Worm (Caenorhabditis elegans) whole organism, early embryonic: ENCODE measurements around the gene R08C7.1.

Experiments
- B0310.2 ChIP-seq: sonication (generic microtip); optimal IDR thresholded peaks from 2 replicates; lab custom pipeline; 2016; ENCODE audit warnings: mild to moderate bottlenecking, missing genetic modification characterization, missing compliant biosample characterization
- F13C5.2 ChIP-seq: sonication (generic microtip); optimal IDR thresholded peaks from 2 replicates; lab custom pipeline; 2017; ENCODE audit warnings: mild to moderate bottlenecking, missing genetic modification characterization, inconsistent platforms, missing compliant biosample characterization
- aly-1 ChIP-seq: sonication (generic microtip); optimal IDR thresholded peaks from 2 replicates; lab custom pipeline; 2016; ENCODE audit warnings: missing genetic modification characterization, missing compliant biosample characterization
- ama-1 ChIP-seq: fragments of 150-350 bp; optimal IDR thresholded peaks from 2 replicates; lab custom pipeline; 2014
- ceh-13 ChIP-seq: fragments of 200-800 bp; sonication (Bioruptor generic); optimal IDR thresholded peaks from 2 replicates; lab custom pipeline; 2018; ENCODE audit warnings: mild to moderate bottlenecking, missing genetic modification characterization, missing compliant biosample characterization
- ceh-36 ChIP-seq: sonication (generic microtip); optimal IDR thresholded peaks from 2 replicates; lab custom pipeline; 2016; ENCODE audit warnings: missing genetic modification characterization, inconsistent platforms, missing compliant biosample characterization
- ets-7 ChIP-seq: sonication (generic microtip); optimal IDR thresholded peaks from 2 replicates; lab custom pipeline; 2016; ENCODE audit warnings: missing genotype, missing genetic modification characterization, missing compliant biosample characterization
- flt-1 ChIP-seq: fragments of 200-800 bp; sonication (Bioruptor generic); IDR thresholded peaks from 2 replicates; pipeline ENCODE4 v1.3.6; 2022; ENCODE audit warnings: missing genetic modification characterization, missing compliant biosample characterization
- hmbx-1 ChIP-seq: sonication (generic microtip); optimal IDR thresholded peaks from 2 replicates; lab custom pipeline; 2016; ENCODE audit warnings: mild to moderate bottlenecking, missing genetic modification characterization, missing compliant biosample characterization
- hmg-4 ChIP-seq: fragments of 200-800 bp; sonication (Bioruptor generic); optimal IDR thresholded peaks from 2 replicates; lab custom pipeline; 2018; ENCODE audit warnings: mild to moderate bottlenecking, missing genetic modification characterization, missing compliant biosample characterization
- hnd-1 ChIP-seq: sonication (generic microtip); optimal IDR thresholded peaks from 2 replicates; lab custom pipeline; 2016; ENCODE audit warnings: missing genetic modification characterization, missing compliant biosample characterization
- pes-1 ChIP-seq: fragments of 200-800 bp; sonication (Bioruptor generic); IDR thresholded peaks from 2 replicates; pipeline ENCODE4 v1.3.6; 2022; ENCODE audit warnings: missing genetic modification reagents, missing genetic modification characterization, missing compliant biosample characterization
- scrt-1 ChIP-seq: fragments of 200-800 bp; sonication (Bioruptor generic); IDR thresholded peaks from 2 replicates; pipeline ENCODE4 v1.3.6; 2022; ENCODE audit warnings: missing genetic modification characterization, missing compliant biosample characterization
- sea-1 ChIP-seq: fragments of 200-800 bp; sonication (Bioruptor generic); conservative IDR thresholded peaks from 2 replicates; pipeline ENCODE4 v1.3.6; 2022; ENCODE audit warnings: missing genetic modification characterization, missing compliant biosample characterization
- tbx-11 ChIP-seq: fragments of 200-800 bp; sonication (Bioruptor generic); IDR thresholded peaks from 2 replicates; pipeline ENCODE4 v1.3.6; 2022; ENCODE audit warnings: missing genetic modification characterization, missing compliant biosample characterization
- tbx-37 ChIP-seq: fragments of 200-800 bp; sonication (Bioruptor generic); conservative IDR thresholded peaks from 2 replicates; pipeline ENCODE4 v1.3.6; 2022; ENCODE audit warnings: missing genetic modification reagents, missing genetic modification characterization, missing compliant biosample characterization
- tra-4 ChIP-seq: sonication (generic microtip); optimal IDR thresholded peaks from 2 replicates; lab custom pipeline; 2017; ENCODE audit warnings: missing genetic modification characterization, missing compliant biosample characterization

R08C7.1 gene

DNA sequence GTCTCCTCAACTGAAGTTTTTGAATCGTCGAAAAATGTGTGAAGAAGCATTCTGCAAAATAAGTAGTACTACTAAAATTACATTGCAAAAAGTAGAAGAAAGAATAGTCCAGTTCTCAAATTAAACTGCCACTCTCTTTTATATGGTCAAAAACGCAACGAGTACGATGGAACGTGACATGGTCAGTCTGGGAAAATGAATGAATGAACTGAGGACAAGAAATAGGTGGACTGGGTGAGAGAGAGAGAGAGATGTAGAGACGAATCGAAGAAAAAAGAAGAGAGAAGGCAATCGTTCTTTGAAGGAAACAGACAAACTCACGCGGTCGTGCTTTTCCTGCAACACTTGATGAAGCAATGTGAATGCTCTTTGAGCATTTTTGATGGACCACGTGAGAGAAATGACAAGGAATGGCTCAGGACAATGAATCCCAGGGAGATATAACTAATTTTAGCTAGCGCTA lies 25.4 kb downstream of the R08C7.1 start, which contains the start of gene M01H9.3:
M01H9.3 (minus strand) TSS at position 51 of the 463 bp plus-strand sequence.
- TF ChIP-seq sea-1 (no peak), tra-4 (tag; lab: Kevin White, UChicago) (no peak), scrt-1 (GFP tag; lab: Robert Waterston, UW) (no peak), aly-1 (tag; lab: Kevin White, UChicago) (no peak), tbx-11 (no peak), ama-1 (lab: Kevin White, UChicago) (no peak), ets-7 (tag; lab: Kevin White, UChicago) (no peak), ceh-13 (no peak)

DNA sequence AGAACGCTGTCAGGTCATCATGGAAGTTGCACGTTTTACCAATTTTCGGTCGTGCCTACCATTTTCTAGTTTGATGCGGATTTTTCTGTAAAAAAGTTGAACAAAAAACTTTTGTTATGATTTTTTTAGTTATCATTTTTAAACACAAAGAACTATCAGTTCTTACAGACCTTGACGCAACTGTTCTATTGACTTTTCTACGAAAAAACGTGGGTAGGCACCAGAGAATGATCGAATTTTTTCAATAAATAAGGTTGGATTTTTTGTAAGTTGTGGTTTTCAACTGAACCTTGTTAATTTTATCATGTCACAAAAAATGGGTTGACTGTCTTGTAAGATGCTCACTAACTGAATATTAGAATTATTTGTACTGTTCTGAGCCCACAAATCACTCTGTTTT lies 26.9 kb downstream of the R08C7.1 start:
- no peak for TF ChIP-seq ama-1 (lab: Kevin White, UChicago)
- TF ChIP-seq tbx-11 = no peak
- TF ChIP-seq hnd-1 (tag; lab: Kevin White, UChicago) = no peak
- TF ChIP-seq tbx-37 (GFP tag; lab: Robert Waterston, UW) = no peak

DNA sequence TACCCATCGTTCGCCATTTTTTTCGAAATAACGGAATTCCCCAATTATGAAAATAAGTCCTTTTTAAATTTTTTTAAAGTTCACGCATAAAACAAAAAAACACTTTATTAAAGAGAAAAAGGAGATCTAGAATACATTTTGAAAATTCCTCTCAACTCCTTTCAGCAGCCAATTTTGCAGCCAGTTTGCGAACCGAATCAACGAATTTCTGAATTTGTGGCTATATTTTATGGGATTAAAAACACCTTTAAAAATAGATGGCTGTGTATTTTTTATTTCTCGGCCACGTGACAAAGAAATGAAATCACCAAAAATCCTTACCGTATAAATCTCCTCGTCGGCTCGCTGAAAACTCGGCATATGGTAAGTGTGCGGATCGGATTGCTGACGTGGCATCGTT lies 28.4 kb downstream of the R08C7.1 start, which contains the start of gene M01H9.10:
M01H9.10 (minus strand) TSS at position 101 of the 400 bp plus-strand sequence.
- no peak for TF ChIP-seq ceh-36 (tag; lab: Kevin White, UChicago)
- TF ChIP-seq ets-7 (tag; lab: Kevin White, UChicago) = no peak
- TF ChIP-seq tra-4 (tag; lab: Kevin White, UChicago) = no peak
- no peak for TF ChIP-seq scrt-1 (GFP tag; lab: Robert Waterston, UW)
- TF ChIP-seq F13C5.2 (tag; lab: Kevin White, UChicago) = no peak
- no peak for TF ChIP-seq ceh-13
- TF ChIP-seq hmg-4 = no peak
- TF ChIP-seq pes-1 (GFP tag; lab: Robert Waterston, UW) = no peak
- TF ChIP-seq aly-1 (tag; lab: Kevin White, UChicago) = no peak
- no peak for TF ChIP-seq flt-1 (GFP tag; lab: Robert Waterston, UW)
- no peak for TF ChIP-seq hmbx-1
- no peak for TF ChIP-seq hnd-1 (tag; lab: Kevin White, UChicago)
- TF ChIP-seq ama-1 (lab: Kevin White, UChicago) = no peak
- TF ChIP-seq tbx-11 = no peak
- TF ChIP-seq tbx-37 (GFP tag; lab: Robert Waterston, UW) = no peak
- TF ChIP-seq B0310.2 = no peak

DNA sequence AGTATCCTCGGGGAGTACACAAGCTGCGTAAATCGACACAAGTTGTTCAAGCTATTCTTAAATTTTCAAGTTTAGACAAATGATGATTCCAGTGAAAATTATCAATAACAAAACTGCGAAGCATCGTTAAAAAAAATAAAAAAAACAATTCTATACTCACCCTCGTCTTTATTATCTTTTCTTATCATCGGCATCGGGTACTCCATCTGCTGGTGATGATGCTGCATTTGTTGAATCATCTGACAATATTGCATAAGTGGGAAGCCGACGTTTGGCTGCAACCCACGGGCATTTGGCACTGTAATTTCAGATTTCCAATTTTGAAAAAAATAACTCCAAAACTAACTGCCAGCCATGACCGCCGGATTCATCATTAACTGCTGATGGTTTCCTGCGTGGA lies 29.6 kb downstream of the R08C7.1 start:
- TF ChIP-seq F13C5.2 (tag; lab: Kevin White, UChicago) = no peak

DNA sequence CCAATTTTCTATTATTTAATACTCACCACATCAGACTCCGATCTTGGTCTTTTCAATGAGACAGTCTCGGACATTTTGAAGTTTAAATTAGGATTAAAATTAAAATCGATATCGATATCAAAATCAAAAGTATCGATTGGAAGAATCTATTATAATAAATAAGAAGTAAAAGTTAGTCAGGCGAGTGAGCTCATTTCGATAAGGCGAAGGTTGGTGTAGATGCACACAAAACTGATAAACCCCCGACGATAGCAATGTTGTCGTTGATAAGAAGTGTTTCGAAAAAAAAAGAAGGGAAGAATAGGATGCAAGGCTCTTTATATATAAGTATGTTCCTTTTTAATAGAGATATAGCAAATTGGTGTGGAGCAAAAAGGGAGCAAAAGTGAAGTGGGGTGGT lies 30.9 kb downstream of the R08C7.1 start, which contains the start of gene M01H9.4:
M01H9.4 (minus strand) TSS at position 379 of the 400 bp plus-strand sequence.
- TF ChIP-seq ama-1 (lab: Kevin White, UChicago) = no peak
- TF ChIP-seq sea-1 = no peak
- TF ChIP-seq aly-1 (tag; lab: Kevin White, UChicago) = no peak

DNA sequence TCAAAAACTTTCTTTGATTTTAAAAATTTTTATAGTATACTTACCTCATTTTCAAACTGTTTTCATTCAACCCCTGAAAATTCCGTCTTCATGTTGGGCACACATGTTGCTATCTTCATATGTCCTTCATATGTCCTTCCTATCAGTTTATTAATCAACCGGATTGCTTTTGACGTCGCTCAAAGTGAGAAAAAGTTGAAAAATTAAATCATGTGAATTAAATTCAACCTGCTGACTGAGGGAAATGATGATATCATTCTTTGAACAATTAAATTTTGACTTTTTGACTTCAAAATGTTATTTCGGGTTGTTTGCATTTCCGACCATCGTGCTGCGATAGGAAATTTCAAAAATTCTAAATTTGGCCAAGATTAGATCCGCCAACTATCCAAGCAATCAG lies 32.9 kb downstream of the R08C7.1 start:
- TF ChIP-seq hmg-4 (no peak), tbx-37 (GFP tag; lab: Robert Waterston, UW) (no peak), ets-7 (tag; lab: Kevin White, UChicago) (no peak), tra-4 (tag; lab: Kevin White, UChicago) (no peak), hmbx-1 (no peak), sea-1 (no peak), ama-1 (lab: Kevin White, UChicago) (no peak), hnd-1 (tag; lab: Kevin White, UChicago) (no peak)

DNA sequence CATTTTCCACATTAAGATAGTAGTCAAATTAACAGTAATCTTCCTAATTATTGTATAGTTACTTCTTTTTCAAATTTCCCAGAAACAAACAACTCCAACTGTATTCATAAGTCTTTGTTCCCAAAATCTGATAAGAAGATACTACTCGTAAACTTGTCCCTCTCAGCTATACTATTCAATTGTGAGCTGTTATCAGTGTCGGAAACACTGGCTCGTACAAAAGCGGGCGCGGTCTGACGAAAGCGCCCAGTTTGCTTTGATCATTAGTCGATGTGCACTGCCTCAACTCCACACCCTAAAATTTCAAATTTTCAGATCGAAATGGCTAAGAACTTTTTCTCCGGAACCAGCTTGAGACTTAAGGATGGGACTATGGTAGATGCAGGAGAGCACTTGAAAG lies 35.1 kb downstream of the R08C7.1 start, which contains the start of gene trx-3:
trx-3 (plus strand) TSS at position 291 of the 400 bp plus-strand sequence.
- TF ChIP-seq scrt-1 (GFP tag; lab: Robert Waterston, UW) (no peak), pes-1 (GFP tag; lab: Robert Waterston, UW) (no peak), ceh-13 (no peak), ama-1 (lab: Kevin White, UChicago) (no peak), ceh-36 (tag; lab: Kevin White, UChicago) (no peak), hnd-1 (tag; lab: Kevin White, UChicago) (no peak), tbx-11 (no peak), sea-1 (no peak), hmg-4 (no peak), tra-4 (tag; lab: Kevin White, UChicago) (no peak), flt-1 (GFP tag; lab: Robert Waterston, UW) (no peak), hmbx-1 (no peak), ets-7 (tag; lab: Kevin White, UChicago) (no peak), tbx-37 (GFP tag; lab: Robert Waterston, UW) (no peak), F13C5.2 (tag; lab: Kevin White, UChicago) (no peak), B0310.2 (no peak)

DNA sequence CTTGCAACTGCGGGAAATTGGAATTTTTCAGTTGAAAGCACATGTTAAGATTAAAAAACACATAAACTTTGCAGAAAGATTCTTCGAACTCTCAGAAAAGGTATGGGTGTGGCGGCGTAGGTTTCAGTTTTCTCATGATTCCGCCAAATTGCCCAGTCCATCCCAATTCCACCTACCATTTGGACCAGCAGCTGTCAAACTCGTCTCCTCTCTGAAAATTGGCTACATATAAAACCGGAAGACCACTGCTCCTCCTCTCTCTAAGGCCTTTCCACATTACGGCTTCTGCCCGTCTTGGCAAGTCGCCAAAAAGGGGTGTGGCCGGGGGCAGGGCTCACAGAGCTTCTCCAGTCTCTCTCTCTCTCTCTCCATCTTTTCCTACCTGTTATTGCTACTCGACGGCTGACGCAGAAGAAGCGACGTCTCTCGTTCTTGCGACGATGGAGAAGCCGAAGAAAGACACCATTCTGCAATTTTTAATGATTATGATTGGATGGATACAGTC lies 38.5 kb downstream of the R08C7.1 start, which contains the start of gene ZK180.7:
ZK180.7 (plus strand) TSS at position 395 of the 505 bp plus-strand sequence.
- no peak for TF ChIP-seq pes-1 (GFP tag; lab: Robert Waterston, UW)
- no peak for TF ChIP-seq hmbx-1
- TF ChIP-seq ceh-36 (tag; lab: Kevin White, UChicago) = no peak
- TF ChIP-seq hmg-4 = no peak
